Fruit fly (Drosophila melanogaster) whole organism, embryonic: ENCODE results near the gene trk.

ENCODE experiments used
- Awh ChIP-seq: fragments of 200-800 bp; sonication (Bioruptor generic); IDR thresholded peaks from 2 replicates; pipeline ENCODE4, ENCODE4 v1.3.6; 2022; ENCODE audit warnings: missing biosample characterization, missing genetic modification characterization
- B-H2 ChIP-seq: fragments of 200-800 bp; sonication (Bioruptor generic); optimal IDR thresholded peaks from 2 replicates; lab custom pipeline; 2018; ENCODE audit warnings: missing biosample characterization, mild to moderate bottlenecking, missing genetic modification characterization
- CG11560 ChIP-seq: fragments of 200-800 bp; sonication (Bioruptor generic); IDR thresholded peaks from 3 replicates; pipeline ENCODE4 v1.3.6; 2022; ENCODE audit warnings: missing biosample characterization, missing genetic modification characterization
- CG12769 ChIP-seq: fragments of 200-800 bp; sonication (Bioruptor generic); optimal IDR thresholded peaks from 2 replicates; lab custom pipeline; 2019; ENCODE audit warnings: missing biosample characterization, mild to moderate bottlenecking, missing genetic modification characterization, moderate library complexity
- CG13296 ChIP-seq: fragments of 200-800 bp; sonication (Bioruptor generic); optimal IDR thresholded peaks from 3 replicates; lab custom pipeline; 2018; ENCODE audit warnings: missing biosample characterization, mild to moderate bottlenecking, missing genetic modification characterization
- CG14667 ChIP-seq: fragments of 200-800 bp; sonication (Bioruptor generic); IDR thresholded peaks from 2 replicates; pipeline ENCODE4 v1.3.6; 2022; ENCODE audit warnings: missing biosample characterization, missing genetic modification characterization
- CG15073 ChIP-seq: fragments of 200-800 bp; sonication (Bioruptor generic); optimal IDR thresholded peaks from 2 replicates; lab custom pipeline; 2016; ENCODE audit warnings: missing biosample characterization, missing genetic modification characterization
- CG1529 ChIP-seq: fragments of 200-800 bp; sonication (Bioruptor generic); optimal IDR thresholded peaks from 3 replicates; lab custom pipeline; 2018; ENCODE audit warnings: missing biosample characterization, missing genetic modification characterization
- CG15514 ChIP-seq: fragments of 200-800 bp; sonication (Bioruptor generic); optimal IDR thresholded peaks from 3 replicates; lab custom pipeline; 2017; ENCODE audit warnings: missing biosample characterization, missing genetic modification characterization, mild to moderate bottlenecking, moderate library complexity, missing genetic modification reagents
- CG15696 ChIP-seq: fragments of 200-800 bp; sonication (Bioruptor generic); optimal IDR thresholded peaks from 2 replicates; lab custom pipeline; 2019; ENCODE audit warnings: missing biosample characterization, mild to moderate bottlenecking, missing genetic modification characterization, moderate library complexity
- CG17359 ChIP-seq: fragments of 200-800 bp; sonication (Bioruptor generic); optimal IDR thresholded peaks from 3 replicates; lab custom pipeline; 2018; ENCODE audit warnings: missing biosample characterization, mild to moderate bottlenecking, missing genetic modification characterization, moderate library complexity
- CG2129 ChIP-seq: fragments of 200-800 bp; sonication (Bioruptor generic); IDR thresholded peaks from 2 replicates; pipeline ENCODE4 v1.3.6; 2022; ENCODE audit warnings: missing biosample characterization, missing genetic modification characterization; ENCODE audit not compliant: partially characterized antibody
- CG2202 ChIP-seq: fragments of 200-800 bp; sonication (Bioruptor generic); optimal IDR thresholded peaks from 2 replicates; lab custom pipeline; 2018; ENCODE audit warnings: missing biosample characterization, mild to moderate bottlenecking, missing genetic modification characterization
- CG32767 ChIP-seq: fragments of 200-800 bp; sonication (Bioruptor generic); IDR thresholded peaks from 2 replicates; pipeline ENCODE4 v1.3.6; 2022; ENCODE audit warnings: missing biosample characterization, missing genetic modification characterization
- CG33213 ChIP-seq: fragments of 200-800 bp; sonication (Bioruptor generic); optimal IDR thresholded peaks from 3 replicates; lab custom pipeline; 2016; ENCODE audit warnings: missing biosample characterization, missing genetic modification characterization
- CG34422 ChIP-seq: fragments of 200-800 bp; sonication (Bioruptor generic); IDR thresholded peaks from 3 replicates; pipeline ENCODE4 v1.3.6; 2022; ENCODE audit warnings: missing biosample characterization, missing genetic modification characterization
- CG4730 ChIP-seq: fragments of 200-800 bp; sonication (Bioruptor generic); IDR thresholded peaks from 2 replicates; pipeline ENCODE4 v1.3.6; 2022; ENCODE audit warnings: missing biosample characterization, missing genetic modification characterization
- CG4820 ChIP-seq: fragments of 200-800 bp; sonication (Bioruptor generic); optimal IDR thresholded peaks from 3 replicates; lab custom pipeline; 2016; ENCODE audit warnings: missing biosample characterization, missing genetic modification characterization
- CG6689 ChIP-seq: fragments of 200-800 bp; sonication (Bioruptor generic); IDR thresholded peaks from 2 replicates; pipeline ENCODE4 v1.3.6; 2022; ENCODE audit warnings: missing biosample characterization, missing genetic modification characterization
- CG6791 ChIP-seq: fragments of 200-800 bp; sonication (Bioruptor generic); IDR thresholded peaks from 3 replicates; pipeline ENCODE4 v1.3.6; 2022; ENCODE audit warnings: missing biosample characterization, missing genetic modification characterization; ENCODE audit not compliant: partially characterized antibody
- CG7271 ChIP-seq: fragments of 200-800 bp; sonication (Bioruptor generic); optimal IDR thresholded peaks from 2 replicates; lab custom pipeline; 2018; ENCODE audit warnings: missing biosample characterization, mild to moderate bottlenecking, missing genetic modification characterization, moderate library complexity
- CG7372 ChIP-seq: fragments of 200-800 bp; sonication (Bioruptor generic); IDR thresholded peaks from 2 replicates; pipeline ENCODE4 v1.3.6; 2022; ENCODE audit warnings: missing biosample characterization, missing genetic modification characterization
- CG7963 ChIP-seq: fragments of 200-800 bp; sonication (Bioruptor generic); IDR thresholded peaks from 3 replicates; pipeline ENCODE4 v1.3.6; 2022; ENCODE audit warnings: missing biosample characterization, missing genetic modification characterization; ENCODE audit not compliant: partially characterized antibody
- CG9215 ChIP-seq: fragments of 200-800 bp; sonication (Bioruptor generic); IDR thresholded peaks from 2 replicates; pipeline ENCODE4 v1.3.6; 2022; ENCODE audit warnings: missing biosample characterization, missing genetic modification characterization
- CG9817 ChIP-seq: fragments of 200-800 bp; sonication (Bioruptor generic); optimal IDR thresholded peaks from 2 replicates; lab custom pipeline; 2018; ENCODE audit warnings: missing biosample characterization, mild to moderate bottlenecking, missing genetic modification characterization, moderate library complexity
- Camta ChIP-seq: fragments of 200-800 bp; sonication (Bioruptor generic); optimal IDR thresholded peaks from 2 replicates; lab custom pipeline; 2016; ENCODE audit warnings: missing biosample characterization, missing genetic modification characterization
- D ChIP-seq, 2 experiments: fragments of 200-800 bp in 1 of 2; fragments of >200 bp in 1 of 2; sonication (Bioruptor generic) in 1 of 2; optimal IDR thresholded peaks; 2 replicates in 1 of 2; 3 replicates in 1 of 2; lab custom pipeline; 2017; ENCODE audit warnings: mild to moderate bottlenecking in 1 of 2, missing biosample characterization in 1 of 2, missing genetic modification characterization in 1 of 2, missing genetic modification reagents in 1 of 2
- Deaf1 ChIP-seq: fragments of 200-800 bp; optimal IDR thresholded peaks from 3 replicates; lab custom pipeline; 2019; ENCODE audit warnings: missing biosample characterization, mild to moderate bottlenecking, missing genetic modification characterization, moderate library complexity
- Dll ChIP-seq: fragments of 200-800 bp; sonication (Bioruptor generic); IDR thresholded peaks from 4 replicates; pipeline ENCODE4 v1.3.6; 2022; ENCODE audit warnings: missing biosample characterization, missing genetic modification characterization; ENCODE audit not compliant: partially characterized antibody
- Ets97D ChIP-seq: fragments of 200-800 bp; sonication (Bioruptor generic); optimal IDR thresholded peaks from 3 replicates; lab custom pipeline; 2016; ENCODE audit warnings: missing biosample characterization, missing genetic modification characterization
- HmgD ChIP-seq: fragments of 200-800 bp; sonication (Bioruptor generic); optimal IDR thresholded peaks from 3 replicates; lab custom pipeline; 2016; ENCODE audit warnings: missing biosample characterization, missing genetic modification characterization
- Hr39 ChIP-seq: fragments of >200 bp; optimal IDR thresholded peaks from 2 replicates; lab custom pipeline; 2017
- Mad ChIP-seq: fragments of 200-800 bp; sonication (Bioruptor generic); optimal IDR thresholded peaks from 2 replicates; lab custom pipeline; 2016; ENCODE audit warnings: missing biosample characterization, missing genetic modification characterization
- Mes4 ChIP-seq: fragments of 200-800 bp; sonication (Bioruptor generic); optimal IDR thresholded peaks from 2 replicates; lab custom pipeline; 2016; ENCODE audit warnings: missing biosample characterization, missing genetic modification characterization
- Neu2 ChIP-seq: fragments of 200-800 bp; sonication (Bioruptor generic); optimal IDR thresholded peaks from 3 replicates; lab custom pipeline; 2016; ENCODE audit warnings: missing biosample characterization, missing genetic modification characterization, borderline replicate concordance
- Oli ChIP-seq: fragments of 200-800 bp; sonication (Bioruptor generic); optimal IDR thresholded peaks from 2 replicates; lab custom pipeline; 2018; ENCODE audit warnings: missing biosample characterization, mild to moderate bottlenecking, missing genetic modification characterization, moderate library complexity
- Sin3A ChIP-seq: fragments of >200 bp; optimal IDR thresholded peaks from 2 replicates; lab custom pipeline; 2018
- amos ChIP-seq: fragments of 200-800 bp; sonication (Bioruptor generic); IDR thresholded peaks from 2 replicates; pipeline ENCODE4 v1.3.6; 2022; ENCODE audit warnings: missing biosample characterization, missing genetic modification characterization; ENCODE audit not compliant: partially characterized antibody
- esg ChIP-seq: fragments of 200-800 bp; sonication (Bioruptor generic); conservative IDR thresholded peaks from 2 replicates; pipeline ENCODE4 v1.3.6; 2022; ENCODE audit warnings: missing biosample characterization, missing genetic modification characterization
- eyg ChIP-seq: fragments of 200-800 bp; sonication (Bioruptor generic); optimal IDR thresholded peaks from 3 replicates; lab custom pipeline; 2016; ENCODE audit warnings: missing biosample characterization, missing genetic modification characterization
- ftz-f1 ChIP-seq: fragments of 200-800 bp; sonication (Bioruptor generic); optimal IDR thresholded peaks from 2 replicates; lab custom pipeline; 2016; ENCODE audit warnings: missing biosample characterization, missing genetic modification characterization
- fu2 ChIP-seq: fragments of 200-800 bp; sonication (Bioruptor generic); optimal IDR thresholded peaks from 2 replicates; lab custom pipeline; 2016; ENCODE audit warnings: missing biosample characterization, missing genetic modification characterization
- gsb-n ChIP-seq: fragments of 200-800 bp; sonication (Bioruptor generic); optimal IDR thresholded peaks from 3 replicates; lab custom pipeline; 2018; ENCODE audit warnings: missing biosample characterization, mild to moderate bottlenecking, missing genetic modification characterization
- jing ChIP-seq: fragments of 200-800 bp; sonication (Bioruptor generic); optimal IDR thresholded peaks from 2 replicates; lab custom pipeline; 2018; ENCODE audit warnings: missing biosample characterization, mild to moderate bottlenecking, missing genetic modification characterization
- org-1 ChIP-seq: fragments of 200-800 bp; sonication (Bioruptor generic); optimal IDR thresholded peaks from 2 replicates; lab custom pipeline; 2017; ENCODE audit warnings: missing biosample characterization, missing genetic modification characterization
- pan ChIP-seq, 4 experiments: fragments of >200 bp in 3 of 4; fragments of 200-800 bp in 1 of 4; sonication (Bioruptor generic) in 1 of 4; optimal IDR thresholded peaks in 3 of 4; IDR thresholded peaks in 1 of 4; 2 replicates each; pipeline versions ENCODE4 v1.3.6 to Lab custom; 2017 to 2022; ENCODE audit warnings: missing biosample characterization in 2 of 4, missing genetic modification characterization in 2 of 4, mixed read lengths in 1 of 4
- slbo ChIP-seq: fragments of 200-800 bp; sonication (Bioruptor generic); IDR thresholded peaks from 2 replicates; pipeline ENCODE4 v1.3.6; 2022; ENCODE audit warnings: missing biosample characterization, missing genetic modification characterization
- trem ChIP-seq: fragments of 200-800 bp; optimal IDR thresholded peaks from 3 replicates; lab custom pipeline; 2019; ENCODE audit warnings: missing biosample characterization, mild to moderate bottlenecking, missing genetic modification characterization, moderate library complexity

trk gene

DNA sequence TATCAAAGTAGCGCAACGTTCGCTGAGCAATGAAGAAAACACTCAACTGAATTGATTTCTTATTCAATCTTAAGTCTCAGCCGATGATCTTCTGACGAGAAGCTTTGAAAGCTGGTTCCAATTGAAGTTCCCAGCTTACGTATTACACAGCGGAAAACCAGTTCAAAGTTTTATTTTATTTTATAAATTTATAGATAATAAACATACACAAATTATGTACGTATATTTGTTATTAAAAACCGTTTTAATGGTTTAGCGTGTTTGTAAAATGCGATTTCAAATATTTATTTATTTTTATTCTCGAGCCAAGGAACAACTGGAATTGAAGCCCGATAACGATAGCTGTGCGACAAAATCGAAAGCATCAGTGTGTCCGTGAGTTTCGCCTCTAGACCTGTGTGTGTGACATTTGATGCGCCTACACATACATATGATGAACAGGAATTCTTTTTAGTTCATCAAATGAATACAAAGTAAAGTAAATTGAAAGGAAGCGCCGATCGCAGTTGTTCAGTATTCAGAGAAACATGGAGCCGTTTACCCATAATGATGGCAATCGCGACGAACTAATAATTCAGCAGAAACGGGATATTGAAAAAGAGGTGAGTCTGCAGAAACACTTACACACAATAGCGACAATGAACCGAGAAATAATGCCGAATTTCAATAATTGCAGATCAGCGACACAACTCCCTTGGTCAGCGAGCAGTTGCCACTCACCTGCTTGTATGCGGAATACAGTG lies 34.6 kb upstream of the trk start, which contains the start of the genes CG5390 and CG4968 (continued):
- TF ChIP-seq amos (GFP tag; lab: Robert Waterston, UW) (no peak; the same call in 1 of the 2 replicates), Hr39 (no peak), HmgD (no peak), CG9817 (tag; lab: Kevin White, UChicago) (no peak), ftz-f1 (GFP tag; lab: Kevin White, UChicago) (peak; percentile 6), eyg (GFP tag; lab: Kevin White, UChicago) (no peak), trem (peak; percentile 95), CG17359 (peak; percentile 72), Dll (GFP tag; lab: Robert Waterston, UW) (peak; percentile 44; the same call in 1 of the 4 replicates), CG13296 (GFP tag; lab: Kevin White, UChicago) (peak; percentile 82), CG15696 (peak; percentile 32), CG12769 (tag; lab: Kevin White, UChicago) (no peak), CG33213 (GFP tag; lab: Kevin White, UChicago) (peak; percentile 22), CG2129 (GFP tag; lab: Robert Waterston, UW) (no peak), CG11560 (tag; lab: Robert Waterston, UW) (no peak), pan (optimal IDR thresholded peaks at IDR 0.05; lab: Kevin White, UChicago) (no peak), pan (GFP tag; optimal IDR thresholded peaks at IDR 0.05 in 1 of 2, IDR thresholded peaks at IDR 0.05 in 1 of 2) (peak in 1 of 2 experiments; percentile 73), Camta (no peak), CG7372 (peak; percentile 66), Deaf1 (tag; lab: Kevin White, UChicago) (no peak), CG1529 (GFP tag; lab: Kevin White, UChicago) (peak; percentile 41), CG6689 (GFP tag; lab: Robert Waterston, UW) (no peak), Oli (tag; lab: Kevin White, UChicago) (peak; percentile 53), CG7271 (tag; lab: Kevin White, UChicago) (no peak), Awh (peak; percentile 11; the same call in 1 of the 2 replicates), Mes4 (GFP tag; lab: Kevin White, UChicago) (no peak), CG15073 (no peak), gsb-n (no peak), CG32767 (GFP tag; lab: Robert Waterston, UW) (0 out of 2 replicates have a peak, but pooled peaks have one; percentile 52), jing (GFP tag; lab: Kevin White, UChicago) (no peak), CG6791 (GFP tag; lab: Robert Waterston, UW) (0 out of 3 replicates have a peak, but pooled peaks have one; percentile 42), Ets97D (GFP tag; lab: Kevin White, UChicago) (peak; percentile 77), CG14667 (GFP tag; lab: Robert Waterston, UW) (0 out of 2 replicates have a peak, but pooled peaks have one; percentile 14), CG15514 (GFP tag; lab: Kevin White, UChicago) (peak; percentile 97), CG7963 (GFP tag; lab: Robert Waterston, UW) (0 out of 3 replicates have a peak, but pooled peaks have one; percentile 17), D (optimal IDR thresholded peaks at IDR 0.05; lab: Kevin White, UChicago) (no peak), D (GFP tag; optimal IDR thresholded peaks at IDR 0.05; lab: Kevin White, UChicago) (peak; percentile 64), CG2202 (tag; lab: Kevin White, UChicago) (peak; percentile 17), org-1 (GFP tag; lab: Kevin White, UChicago) (no peak), B-H2 (GFP tag; lab: Kevin White, UChicago) (peak; percentile 71), Neu2 (GFP tag; lab: Kevin White, UChicago) (no peak), CG34422 (GFP tag; lab: Robert Waterston, UW) (peak; percentile 75), esg (GFP tag; lab: Robert Waterston, UW) (peak; percentile 13; the same call in 1 of the 2 replicates), slbo (peak; percentile 77), CG9215 (GFP tag; lab: Robert Waterston, UW) (no peak), Sin3A (lab: Kevin White, UChicago) (no peak), Mad (peak; percentile 14), fu2 (no peak), CG4820 (GFP tag; lab: Kevin White, UChicago) (peak; percentile 20), CG4730 (GFP tag; lab: Robert Waterston, UW) (no peak)
